Fruit fly (Drosophila melanogaster): ENCODE results near the gene bdl.
A peak's percentile ranks its signal among the peaks of the same experiment; 100 is the strongest.

Gene bdl

DNA sequence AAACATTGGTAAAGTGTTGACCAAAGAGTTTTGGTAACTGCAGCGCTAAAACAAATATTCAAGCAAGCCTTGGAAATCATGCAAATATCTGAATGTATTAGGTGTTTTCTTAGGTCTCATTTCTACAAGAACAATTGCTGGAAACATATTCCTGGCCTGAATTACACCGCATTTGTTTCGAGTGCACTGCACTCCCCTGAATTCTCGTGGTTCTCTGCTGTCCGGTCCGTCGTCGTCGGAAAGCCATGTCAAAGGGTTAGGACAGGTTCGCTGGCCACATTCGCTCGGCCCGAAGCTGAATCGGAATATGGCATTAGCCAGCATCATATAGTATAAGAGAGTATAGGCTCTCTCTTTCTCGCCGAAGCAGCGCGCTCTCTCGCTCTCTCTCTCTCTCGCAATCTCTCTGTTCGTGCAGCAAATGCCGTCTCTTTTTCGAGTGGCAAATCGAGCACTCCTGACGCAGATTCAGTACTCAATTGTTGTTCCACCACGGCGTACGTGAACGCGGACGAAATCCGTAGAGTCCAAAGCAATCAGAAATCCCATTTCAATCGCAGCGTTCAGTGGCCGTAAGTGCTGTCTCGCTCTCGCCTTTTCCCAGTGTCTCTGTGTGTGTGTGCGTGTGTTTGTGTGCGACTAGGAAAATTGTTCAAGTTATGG is 41.5 kb upstream of the bdl start, which contains the start of gene tutl (continued):
- no peak for TF ChIP-seq inv (GFP tag; IDR thresholded peaks at IDR 0.05; ENCODE audit: partially characterized antibody)
- peak; percentile 5 for TF ChIP-seq stwl (tag; optimal IDR thresholded peaks at IDR 0.05)
- TF ChIP-seq pita (GFP tag; optimal IDR thresholded peaks at IDR 0.05): no peak
- TF ChIP-seq Atf3 (GFP tag; optimal IDR thresholded peaks at IDR 0.05): peak; percentile 75
- TF ChIP-seq peb (GFP tag; IDR thresholded peaks at IDR 0.05): peak; percentile 62; the same call in 1 of the 2 replicates
- peak; percentile 4 for TF ChIP-seq tup (GFP tag; optimal IDR thresholded peaks at IDR 0.05)
- TF ChIP-seq amos (GFP tag; IDR thresholded peaks at IDR 0.05; ENCODE audit: partially characterized antibody): peak; percentile 52
- TF ChIP-seq CkIIα-i1 (GFP tag; IDR thresholded peaks at IDR 0.05): no peak
- TF ChIP-seq Adf1 (GFP tag; IDR thresholded peaks at IDR 0.05): no peak; the same call in none of the 2 replicates
- TF ChIP-seq Rx (GFP tag; IDR thresholded peaks at IDR 0.05): peak; percentile 80
- TF ChIP-seq kni (GFP tag; optimal IDR thresholded peaks at IDR 0.05): peak; percentile 94
- TF ChIP-seq al (GFP tag; IDR thresholded peaks at IDR 0.05): peak; percentile 82
- peak; percentile 60 for TF ChIP-seq Abd-B (GFP tag; optimal IDR thresholded peaks at IDR 0.05)
- peak; percentile 80 for TF ChIP-seq tin (GFP tag; optimal IDR thresholded peaks at IDR 0.05)
- TF ChIP-seq CG16815 (GFP tag; optimal IDR thresholded peaks at IDR 0.05): peak; percentile 83
- TF ChIP-seq pum (GFP tag; optimal IDR thresholded peaks at IDR 0.05): peak; percentile 89
- no peak for TF ChIP-seq bigmax (GFP tag; optimal IDR thresholded peaks at IDR 0.05)
- TF ChIP-seq Sox100B (GFP tag; optimal IDR thresholded peaks at IDR 0.05): peak; percentile 71
- TF ChIP-seq CG10147 (GFP tag; optimal IDR thresholded peaks at IDR 0.05): peak; percentile 71
- TF ChIP-seq Meics (GFP tag; optimal IDR thresholded peaks at IDR 0.05): peak; percentile 81
- peak; percentile 49; the same call in 2 of the 3 replicates for TF ChIP-seq CG16813 (GFP tag; IDR thresholded peaks at IDR 0.05; ENCODE audit: partially characterized antibody)
- peak; percentile 70 for TF ChIP-seq chm (GFP tag; IDR thresholded peaks at IDR 0.05)
- TF ChIP-seq gcm (GFP tag; optimal IDR thresholded peaks at IDR 0.05): peak; percentile 50
- peak; percentile 81 for TF ChIP-seq ranshi (GFP tag; IDR thresholded peaks at IDR 0.05)
- peak; percentile 92 for TF ChIP-seq zf30C (GFP tag; optimal IDR thresholded peaks at IDR 0.05)
- peak; percentile 99 for TF ChIP-seq Kr (GFP tag; optimal IDR thresholded peaks at IDR 0.05)
- peak; percentile 88 for TF ChIP-seq esg (GFP tag; conservative IDR thresholded peaks at IDR 0.05)
- no peak for TF ChIP-seq CG7745 (tag; optimal IDR thresholded peaks at IDR 0.05)
- peak; percentile 59; the same call in 1 of the 2 replicates for TF ChIP-seq ato (GFP tag; IDR thresholded peaks at IDR 0.05; ENCODE audit: partially characterized antibody)
- TF ChIP-seq CG11456 (GFP tag; IDR thresholded peaks at IDR 0.05): peak; percentile 85
- TF ChIP-seq Mad (GFP tag; optimal IDR thresholded peaks at IDR 0.05): peak; percentile 51
- peak; percentile 72 for TF ChIP-seq Myb (GFP tag; optimal IDR thresholded peaks at IDR 0.05)
- peak; percentile 96 for TF ChIP-seq yki (optimal IDR thresholded peaks at IDR 0.05)
- TF ChIP-seq trem (tag; optimal IDR thresholded peaks at IDR 0.05): peak; percentile 70
- TF ChIP-seq tll (GFP tag; optimal IDR thresholded peaks at IDR 0.05): peak in 1 of 2 experiments; percentile 70
- TF ChIP-seq CG3726 (GFP tag; IDR thresholded peaks at IDR 0.05): peak; percentile 64; the same call in 2 of the 3 replicates
- TF ChIP-seq Sry-δ (GFP tag; optimal IDR thresholded peaks at IDR 0.05): peak; percentile 34
- no peak for TF ChIP-seq CG10543 (GFP tag; optimal IDR thresholded peaks at IDR 0.05)
- no peak for TF ChIP-seq tna (GFP tag; IDR thresholded peaks at IDR 0.05; ENCODE audit: partially characterized antibody)
- TF ChIP-seq Sin3A (optimal IDR thresholded peaks at IDR 0.05): no peak
- no peak for TF ChIP-seq MESR4 (GFP tag; optimal IDR thresholded peaks at IDR 0.05)
- TF ChIP-seq cas (GFP tag; IDR thresholded peaks at IDR 0.05): 0 out of 2 replicates have a peak, but pooled peaks have one; percentile 20
- peak; percentile 77 for TF ChIP-seq D (optimal IDR thresholded peaks at IDR 0.05)
- peak; percentile 78 for TF ChIP-seq D (GFP tag; optimal IDR thresholded peaks at IDR 0.05)
- peak; percentile 89 for TF ChIP-seq CG2712 (tag; optimal IDR thresholded peaks at IDR 0.05)
- peak; percentile 84 for TF ChIP-seq Blimp-1 (GFP tag; optimal IDR thresholded peaks at IDR 0.05)
- TF ChIP-seq lilli (GFP tag; optimal IDR thresholded peaks at IDR 0.05): peak; percentile 86
- TF ChIP-seq CG6175 (GFP tag; IDR thresholded peaks at IDR 0.05): peak; percentile 72; the same call in 2 of the 3 replicates
- peak; percentile 85 for TF ChIP-seq Mes4 (GFP tag; optimal IDR thresholded peaks at IDR 0.05)

All from whole organism, embryonic.